Fruit fly (Drosophila melanogaster): Measurements from ENCODE around the gene CG3655.

dm6 chrX:1170117-1170878, 35.6 kb upstream of the CG3655 start, which contains the start of gene CG11378:
- no peak for TF ChIP-seq CG8301 (tag; optimal IDR thresholded peaks at IDR 0.05)
- no peak for TF ChIP-seq Pif1A (GFP tag; optimal IDR thresholded peaks at IDR 0.05)
- TF ChIP-seq gl (tag; optimal IDR thresholded peaks at IDR 0.05) = no peak
- no peak for TF ChIP-seq Ets98B (GFP tag; IDR thresholded peaks at IDR 0.05)
- no peak for TF ChIP-seq D1 (tag; optimal IDR thresholded peaks at IDR 0.05)
- TF ChIP-seq rn (GFP tag; IDR thresholded peaks at IDR 0.05) = no peak
- TF ChIP-seq CG10348 (GFP tag; IDR thresholded peaks at IDR 0.05) = no peak
- TF ChIP-seq CG17806 (tag; optimal IDR thresholded peaks at IDR 0.05) = no peak
- TF ChIP-seq CG9948 (tag; optimal IDR thresholded peaks at IDR 0.05) = no peak
- TF ChIP-seq EcR (GFP tag; optimal IDR thresholded peaks at IDR 0.05) = no peak
- TF ChIP-seq CG4496 (GFP tag; IDR thresholded peaks at IDR 0.05) = no peak
